Worm (Caenorhabditis elegans): ENCODE data around the gene M151.7.

- TF ChIP-seq dpl-1 (GFP tag; optimal IDR thresholded peaks at IDR 0.05) = no peak
- no peak for TF ChIP-seq ekl-4 (GFP tag; IDR thresholded peaks at IDR 0.05)
- no peak for TF ChIP-seq pha-4 (tag; optimal IDR thresholded peaks at IDR 0.05)
- no peak for TF ChIP-seq mel-28 (tag; optimal IDR thresholded peaks at IDR 0.05; ENCODE audit: borderline replicate concordance)
- TF ChIP-seq hrde-1 (tag; optimal IDR thresholded peaks at IDR 0.05; ENCODE audit: borderline replicate concordance) = no peak
- TF ChIP-seq atf-7 (tag; optimal IDR thresholded peaks at IDR 0.05) = no peak
- TF ChIP-seq ama-1 (optimal IDR thresholded peaks at IDR 0.05) = no peak
- no peak for TF ChIP-seq ama-1 (GFP tag; optimal IDR thresholded peaks at IDR 0.05)
- TF ChIP-seq tlf-1 (GFP tag; optimal IDR thresholded peaks at IDR 0.05) = no peak
Observed at ce11 chrII:3583402-3583801, 38.7 kb upstream of the M151.7 start, which contains the start of gene srh-60.

Measured in whole organism, young adult.